Worm (Caenorhabditis elegans): ENCODE results near the gene C23G10.1.

Gene C23G10.1

DNA sequence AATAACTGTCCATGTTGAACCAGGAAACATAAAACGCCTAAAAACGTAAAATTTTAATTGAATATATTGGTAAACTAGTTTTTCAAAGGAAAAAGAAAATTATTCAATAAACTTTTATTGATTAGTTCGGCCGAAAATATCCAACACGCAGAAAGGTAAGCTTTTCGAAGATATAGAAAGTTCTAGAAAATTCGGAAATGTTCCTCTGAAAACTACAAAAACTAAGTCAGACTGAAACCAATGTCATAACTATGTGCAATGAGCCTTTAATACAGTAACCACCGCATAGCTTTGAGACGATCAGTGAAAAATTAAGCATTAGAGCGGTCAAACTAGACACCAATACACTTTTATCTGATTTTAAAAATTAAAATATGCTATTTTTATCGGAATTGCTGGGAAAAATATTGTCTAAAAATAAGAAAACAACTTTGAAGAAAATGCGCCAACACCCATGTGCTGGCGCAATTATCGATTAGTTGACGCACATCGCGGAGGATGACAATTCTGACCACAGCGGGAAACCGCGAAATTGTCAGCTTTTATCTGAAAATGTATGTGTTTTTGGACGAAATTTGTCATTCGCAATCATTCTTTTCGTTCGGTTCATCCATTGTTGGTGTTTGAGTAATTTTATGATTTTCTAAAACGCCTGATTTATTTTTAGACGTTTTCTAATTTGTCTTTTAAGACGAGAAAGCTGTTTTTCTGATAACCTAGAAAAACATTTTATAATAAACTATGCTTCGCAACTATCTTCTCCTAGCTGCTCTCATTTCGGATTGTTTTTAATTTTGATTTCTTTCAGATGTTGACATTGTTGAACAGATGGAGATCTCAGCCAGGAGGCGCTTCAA, 10.5 kb upstream of the C23G10.1 start, which contains the start of the genes C23G10.7 and rpn-2 (continued):
- TF ChIP-seq nhr-42 (GFP tag; IDR thresholded peaks at IDR 0.05) (no peak), Y75B8A.6 (GFP tag; IDR thresholded peaks at IDR 0.05) (no peak), zfp-3 (GFP tag; conservative IDR thresholded peaks at IDR 0.05) (no peak), zip-11 (GFP tag; IDR thresholded peaks at IDR 0.05) (no peak), lsy-2 (tag; optimal IDR thresholded peaks at IDR 0.05) (peak in 1 of 2 experiments; percentile 80), aly-2 (tag; optimal IDR thresholded peaks at IDR 0.05) (no peak), jun-1 (tag; optimal IDR thresholded peaks at IDR 0.05) (no peak), nhr-6 (tag; optimal IDR thresholded peaks at IDR 0.05) (peak; percentile 66), hmg-1.1 (GFP tag; IDR thresholded peaks at IDR 0.05) (peak; percentile 53; the same call in 1 of the 2 replicates), ztf-7 (tag; optimal IDR thresholded peaks at IDR 0.05) (peak; percentile 41), F44E2.7 (GFP tag; IDR thresholded peaks at IDR 0.05) (no peak), madf-9 (GFP tag; conservative IDR thresholded peaks at IDR 0.05) (no peak), nhr-25 (tag; optimal IDR thresholded peaks at IDR 0.05; ENCODE audit: borderline replicate concordance, insufficient read depth) (no peak), hlh-11 (tag; optimal IDR thresholded peaks at IDR 0.05) (no peak), zip-2 (tag; optimal IDR thresholded peaks at IDR 0.05) (no peak), gei-8 (GFP tag; optimal IDR thresholded peaks at IDR 0.05) (no peak), dmd-6 (GFP tag; IDR thresholded peaks at IDR 0.05) (peak; percentile 31; the same call in 1 of the 2 replicates), attf-4 (tag; optimal IDR thresholded peaks at IDR 0.05) (no peak), egl-27 (tag; optimal IDR thresholded peaks at IDR 0.05) (no peak), nhr-11 (tag; optimal IDR thresholded peaks at IDR 0.05) (peak; percentile 48), fkh-10 (GFP tag; optimal IDR thresholded peaks at IDR 0.05) (no peak), ZK546.5 (tag; optimal IDR thresholded peaks at IDR 0.05) (no peak), ces-1 (GFP tag; optimal IDR thresholded peaks at IDR 0.05) (no peak), nhr-102 (tag; optimal IDR thresholded peaks at IDR 0.05) (peak; percentile 55), dmd-8 (GFP tag; IDR thresholded peaks at IDR 0.05) (no peak), Y5F2A.4 (GFP tag; optimal IDR thresholded peaks at IDR 0.05) (no peak), ceh-32 (tag; optimal IDR thresholded peaks at IDR 0.05; ENCODE audit: poor library complexity) (no peak), spr-3 (GFP tag; optimal IDR thresholded peaks at IDR 0.05) (no peak), unc-130 (GFP tag; optimal IDR thresholded peaks at IDR 0.05) (peak; percentile 49), lir-3 (tag; optimal IDR thresholded peaks at IDR 0.05) (no peak), lin-39 (tag; optimal IDR thresholded peaks at IDR 0.05) (no peak), nhr-76 (tag; optimal IDR thresholded peaks at IDR 0.05) (no peak), ctbp-1 (GFP tag; IDR thresholded peaks at IDR 0.05) (no peak), daf-8 (GFP tag; IDR thresholded peaks at IDR 0.05) (no peak), tag-97 (GFP tag; IDR thresholded peaks at IDR 0.05) (no peak), nhr-237 (tag; optimal IDR thresholded peaks at IDR 0.05) (no peak), arid-1 (GFP tag; conservative IDR thresholded peaks at IDR 0.05) (no peak), sdz-12 (GFP tag; optimal IDR thresholded peaks at IDR 0.05) (no peak), ceh-62 (tag; optimal IDR thresholded peaks at IDR 0.05) (no peak), F10B5.3 (tag; optimal IDR thresholded peaks at IDR 0.05) (no peak), ama-1 (optimal IDR thresholded peaks at IDR 0.05) (no peak), vab-7 (GFP tag; IDR thresholded peaks at IDR 0.05) (no peak), zag-1 (tag; optimal IDR thresholded peaks at IDR 0.05) (no peak), dmd-9 (GFP tag; IDR thresholded peaks at IDR 0.05) (no peak), lin-29 (GFP tag; IDR thresholded peaks at IDR 0.05) (no peak), php-3 (GFP tag; IDR thresholded peaks at IDR 0.05) (no peak), nhr-10 (tag; optimal IDR thresholded peaks at IDR 0.05) (no peak), daf-16 (GFP tag; optimal IDR thresholded peaks at IDR 0.05) (peak in 1 of 2 experiments; percentile 52), daf-16 (tag; optimal IDR thresholded peaks at IDR 0.05) (peak; percentile 65), dve-1 (tag; optimal IDR thresholded peaks at IDR 0.05; ENCODE audit: insufficient read depth) (peak; percentile 69), nhr-111 (GFP tag; optimal IDR thresholded peaks at IDR 0.05) (no peak)

All from whole organism, L4 larva.